2 fruit fly cellular contexts compared by ENCODE assay signal in genomic region chr3R:25555365-25556106, dm6.
TF ChIP-seq lines count a peak whose summit lies in the region.

No protein-coding gene starts in this region.

TF ChIP-seq in whole organism, prepupa, 60 proteins besides CTCF, POLR2A, EP300 and RAD21 (continued from another document):
- TF ChIP-seq Eip93F (GFP tag; optimal IDR thresholded peaks at IDR 0.05; lab: Kevin White, UChicago): peak; percentile 60
- peak; percentile 92 for TF ChIP-seq CG3919 (GFP tag; optimal IDR thresholded peaks at IDR 0.05; lab: Kevin White, UChicago)
- TF ChIP-seq Eip75B (GFP tag; optimal IDR thresholded peaks at IDR 0.05; lab: Kevin White, UChicago): peak; percentile 66
- peak; percentile 83 for TF ChIP-seq lz (GFP tag; optimal IDR thresholded peaks at IDR 0.05; lab: Kevin White, UChicago)
- peak; percentile 82 for TF ChIP-seq CG6276 (GFP tag; optimal IDR thresholded peaks at IDR 0.05; lab: Kevin White, UChicago)
- TF ChIP-seq fd59A (GFP tag; optimal IDR thresholded peaks at IDR 0.05; lab: Kevin White, UChicago): peak; percentile 78
- TF ChIP-seq Lpt (GFP tag; optimal IDR thresholded peaks at IDR 0.05; lab: Kevin White, UChicago): peak; percentile 68
- peak; percentile 90 for TF ChIP-seq CG4318 (GFP tag; optimal IDR thresholded peaks at IDR 0.05; lab: Kevin White, UChicago)
- peak; percentile 89 for TF ChIP-seq acj6 (GFP tag; optimal IDR thresholded peaks at IDR 0.05; lab: Kevin White, UChicago)
- no peak for TF ChIP-seq fkh (GFP tag; optimal IDR thresholded peaks at IDR 0.05; lab: Kevin White, UChicago)
- TF ChIP-seq CG32006 (GFP tag; optimal IDR thresholded peaks at IDR 0.05; lab: Kevin White, UChicago): peak; percentile 95
- TF ChIP-seq CG34406 (GFP tag; optimal IDR thresholded peaks at IDR 0.05; lab: Kevin White, UChicago): peak; percentile 88
- TF ChIP-seq CG31627 (GFP tag; optimal IDR thresholded peaks at IDR 0.05; lab: Kevin White, UChicago): peak; percentile 82
- peak; percentile 87 for TF ChIP-seq esn (GFP tag; optimal IDR thresholded peaks at IDR 0.05; lab: Kevin White, UChicago)
- peak; percentile 41 for TF ChIP-seq Gug (GFP tag; IDR thresholded peaks at IDR 0.05; lab: Robert Waterston, UW)
- peak; percentile 60 for TF ChIP-seq Blimp-1 (GFP tag; optimal IDR thresholded peaks at IDR 0.05; lab: Kevin White, UChicago)
- peak; percentile 79 for TF ChIP-seq topi (GFP tag; optimal IDR thresholded peaks at IDR 0.05; lab: Kevin White, UChicago)
- peak; percentile 43 for TF ChIP-seq CG6854 (GFP tag; optimal IDR thresholded peaks at IDR 0.05; lab: Kevin White, UChicago)
- peak; percentile 86 for TF ChIP-seq Sox15 (GFP tag; optimal IDR thresholded peaks at IDR 0.05; lab: Kevin White, UChicago)
- peak; percentile 93 for TF ChIP-seq CG10631 (GFP tag; optimal IDR thresholded peaks at IDR 0.05; lab: Kevin White, UChicago)
- TF ChIP-seq Ets21C (GFP tag; optimal IDR thresholded peaks at IDR 0.05; lab: Kevin White, UChicago): peak; percentile 70
- TF ChIP-seq CG11902 (GFP tag; optimal IDR thresholded peaks at IDR 0.05; lab: Kevin White, UChicago): peak; percentile 80
- peak; percentile 89 for TF ChIP-seq dsx (GFP tag; optimal IDR thresholded peaks at IDR 0.05; lab: Kevin White, UChicago; ENCODE audit: poor library complexity, severe bottlenecking)
- TF ChIP-seq OdsH (GFP tag; optimal IDR thresholded peaks at IDR 0.05; lab: Kevin White, UChicago): peak; percentile 89
- TF ChIP-seq salr (GFP tag; optimal IDR thresholded peaks at IDR 0.05; lab: Kevin White, UChicago): peak; percentile 79 to 84
- peak; percentile 95 for TF ChIP-seq Eip78C (GFP tag; lab: Kevin White, UChicago)
- TF ChIP-seq CG10669 (GFP tag; optimal IDR thresholded peaks at IDR 0.05; lab: Kevin White, UChicago): peak; percentile 90
- TF ChIP-seq CG11294 (GFP tag; IDR thresholded peaks at IDR 0.05; lab: Robert Waterston, UW): no peak
- peak; percentile 79 for TF ChIP-seq Hr4 (GFP tag; optimal IDR thresholded peaks at IDR 0.05; lab: Kevin White, UChicago)
- peak; percentile 76 for TF ChIP-seq CG1621 (tag; optimal IDR thresholded peaks at IDR 0.05; lab: Kevin White, UChicago)
- TF ChIP-seq CG7368 (GFP tag; optimal IDR thresholded peaks at IDR 0.05; lab: Kevin White, UChicago): peak; percentile 80
- no peak for TF ChIP-seq Hr38 (GFP tag; optimal IDR thresholded peaks at IDR 0.05; lab: Kevin White, UChicago)
- peak; percentile 74 for TF ChIP-seq eg (GFP tag; IDR thresholded peaks at IDR 0.05; lab: Robert Waterston, UW)
- peak; percentile 90 for TF ChIP-seq Ets96B (tag; optimal IDR thresholded peaks at IDR 0.05; lab: Kevin White, UChicago)
- peak; percentile 86 for TF ChIP-seq spab (GFP tag; optimal IDR thresholded peaks at IDR 0.05; lab: Kevin White, UChicago)
TF ChIP-seq in whole organism, prepupa: peak in this region for 57.

TF ChIP-seq in whole organism, wandering third instar larva, 38 proteins besides CTCF, POLR2A, EP300 and RAD21 (continued from another document):
- TF ChIP-seq tai (GFP tag; optimal IDR thresholded peaks at IDR 0.05; lab: Kevin White, UChicago) (peak; percentile 34), Rel (GFP tag; optimal IDR thresholded peaks at IDR 0.05; lab: Kevin White, UChicago) (peak; percentile 71), Rel (tag; optimal IDR thresholded peaks at IDR 0.05; lab: Kevin White, UChicago) (peak; percentile 36), N (GFP tag; optimal IDR thresholded peaks at IDR 0.05; lab: Kevin White, UChicago) (no peak), usp (GFP tag; optimal IDR thresholded peaks at IDR 0.05; lab: Kevin White, UChicago) (no peak), Hr78 (GFP tag; optimal IDR thresholded peaks at IDR 0.05; lab: Kevin White, UChicago) (no peak)
